Fruit fly (Drosophila melanogaster): ENCODE data around the gene CG4565.

The CG4565 gene

dm6 chr3R:10868427-10868962, 16.0 kb downstream of the CG4565 start, which contains the start of the genes SelR and Tsp86D (continued):
- no peak for TF ChIP-seq CG6813 (GFP tag; optimal IDR thresholded peaks at IDR 0.05)
- no peak for TF ChIP-seq CG8388 (GFP tag; optimal IDR thresholded peaks at IDR 0.05)
- peak; percentile 17 for TF ChIP-seq Antp (GFP tag; optimal IDR thresholded peaks at IDR 0.05)
- TF ChIP-seq CrebB (tag; optimal IDR thresholded peaks at IDR 0.05): peak; percentile 52
- no peak for TF ChIP-seq Blimp-1 (GFP tag; optimal IDR thresholded peaks at IDR 0.05)
- no peak for TF ChIP-seq bowl (GFP tag; IDR thresholded peaks at IDR 0.05)
- no peak for TF ChIP-seq H15 (GFP tag; IDR thresholded peaks at IDR 0.05)
- TF ChIP-seq CG34376 (GFP tag; optimal IDR thresholded peaks at IDR 0.05): peak; percentile 89
- TF ChIP-seq zen (tag; optimal IDR thresholded peaks at IDR 0.05): peak; percentile 66
- peak; percentile 28; the same call in 2 of the 3 replicates for TF ChIP-seq Dbx (GFP tag; IDR thresholded peaks at IDR 0.05)
- peak; percentile 87 for TF ChIP-seq CG15514 (GFP tag; optimal IDR thresholded peaks at IDR 0.05)
- TF ChIP-seq gsb-n (tag; optimal IDR thresholded peaks at IDR 0.05): peak; percentile 16
- TF ChIP-seq ap (GFP tag; IDR thresholded peaks at IDR 0.05): no peak
- TF ChIP-seq HLH3B (GFP tag; IDR thresholded peaks at IDR 0.05): 0 out of 2 replicates have a peak, but pooled peaks have one; percentile 11
- peak in 1 of 2 experiments; percentile 8 for TF ChIP-seq tll (GFP tag; optimal IDR thresholded peaks at IDR 0.05)
- TF ChIP-seq CG8290 (GFP tag; optimal IDR thresholded peaks at IDR 0.05): peak; percentile 18
- peak in 1 of 2 experiments; percentile 65 for TF ChIP-seq CG8290 (tag; optimal IDR thresholded peaks at IDR 0.05)
- peak; percentile 40 for TF ChIP-seq unpg (GFP tag; optimal IDR thresholded peaks at IDR 0.05)
- no peak; the same call in 1 of the 2 replicates for TF ChIP-seq GATAe (GFP tag; conservative IDR thresholded peaks at IDR 0.05)
- TF ChIP-seq ewg (GFP tag; optimal IDR thresholded peaks at IDR 0.05): peak; percentile 24
- peak; percentile 74 for TF ChIP-seq sna (GFP tag; IDR thresholded peaks at IDR 0.05; ENCODE audit: partially characterized antibody)
- no peak for TF ChIP-seq sima (GFP tag; optimal IDR thresholded peaks at IDR 0.05)
- TF ChIP-seq ato (GFP tag; IDR thresholded peaks at IDR 0.05; ENCODE audit: partially characterized antibody): 0 out of 2 replicates have a peak, but pooled peaks have one; percentile 12
- no peak for TF ChIP-seq tin (GFP tag; optimal IDR thresholded peaks at IDR 0.05)
- peak; percentile 32; the same call in 1 of the 2 replicates for TF ChIP-seq Atf6 (GFP tag; IDR thresholded peaks at IDR 0.05)
- peak; percentile 9 for TF ChIP-seq Hand (GFP tag; optimal IDR thresholded peaks at IDR 0.05)
- no peak for TF ChIP-seq Dfd (GFP tag; optimal IDR thresholded peaks at IDR 0.05)
- peak; percentile 47 for TF ChIP-seq cwo (GFP tag; optimal IDR thresholded peaks at IDR 0.05)
- peak; percentile 78 for TF ChIP-seq lab (GFP tag; optimal IDR thresholded peaks at IDR 0.05)
- peak; percentile 16 for TF ChIP-seq kni (GFP tag; optimal IDR thresholded peaks at IDR 0.05)
- TF ChIP-seq eve (GFP tag; optimal IDR thresholded peaks at IDR 0.05): no peak
- TF ChIP-seq CG4282 (GFP tag; optimal IDR thresholded peaks at IDR 0.05): no peak
- TF ChIP-seq hkb (optimal IDR thresholded peaks at IDR 0.05): peak; percentile 61
- no peak for TF ChIP-seq hkb (GFP tag; IDR thresholded peaks at IDR 0.05)
- 0 out of 4 replicates have a peak, but pooled peaks have one; percentile 50 for TF ChIP-seq chinmo (GFP tag; IDR thresholded peaks at IDR 0.05; ENCODE audit: partially characterized antibody)
- TF ChIP-seq nerfin-1 (tag; optimal IDR thresholded peaks at IDR 0.05): peak; percentile 79
- TF ChIP-seq CG16779 (GFP tag; IDR thresholded peaks at IDR 0.05): no peak
- TF ChIP-seq CG12769 (tag; optimal IDR thresholded peaks at IDR 0.05): peak; percentile 15
- peak; percentile 53; the same call in 2 of the 3 replicates for TF ChIP-seq CG14860 (GFP tag; IDR thresholded peaks at IDR 0.05; ENCODE audit: partially characterized antibody)
- no peak for TF ChIP-seq CG9932 (GFP tag; IDR thresholded peaks at IDR 0.05)
- peak; percentile 7 for TF ChIP-seq Nf-YB (GFP tag; optimal IDR thresholded peaks at IDR 0.05)
- TF ChIP-seq gro (GFP tag; optimal IDR thresholded peaks at IDR 0.05): peak; percentile 61
- TF ChIP-seq CG14710 (tag; optimal IDR thresholded peaks at IDR 0.05): peak; percentile 65
- peak; percentile 52; the same call in 1 of the 2 replicates for TF ChIP-seq CG31441 (GFP tag; IDR thresholded peaks at IDR 0.05)
- peak; percentile 10 for TF ChIP-seq CG7271 (tag; optimal IDR thresholded peaks at IDR 0.05)
- TF ChIP-seq CG11456 (GFP tag; IDR thresholded peaks at IDR 0.05): no peak
- TF ChIP-seq CG32772 (GFP tag; IDR thresholded peaks at IDR 0.05): no peak
- peak; percentile 52 for TF ChIP-seq CG13624 (GFP tag; optimal IDR thresholded peaks at IDR 0.05)
- TF ChIP-seq CG3726 (GFP tag; IDR thresholded peaks at IDR 0.05): no peak

All from whole organism, embryonic.